Worm (Caenorhabditis elegans): ENCODE measurements around the gene Y45F3A.8.

- TF ChIP-seq ref-1 (GFP tag; conservative IDR thresholded peaks at IDR 0.05) = no peak
- TF ChIP-seq cog-1 (tag; optimal IDR thresholded peaks at IDR 0.05) = no peak
- TF ChIP-seq flt-1 (GFP tag; IDR thresholded peaks at IDR 0.05) = no peak
- TF ChIP-seq med-1 (GFP tag; optimal IDR thresholded peaks at IDR 0.05; ENCODE audit: insufficient read depth) = no peak
- TF ChIP-seq T22C8.4 (GFP tag; IDR thresholded peaks at IDR 0.05) = no peak
- TF ChIP-seq ztf-23 (GFP tag; IDR thresholded peaks at IDR 0.05) = no peak
- no peak for TF ChIP-seq tab-1 (GFP tag; IDR thresholded peaks at IDR 0.05)
- no peak for TF ChIP-seq klf-2 (GFP tag; conservative IDR thresholded peaks at IDR 0.05)
- no peak for TF ChIP-seq ztf-29 (GFP tag; IDR thresholded peaks at IDR 0.05)
Observed at ce11 chrIII:10557910-10558309, 34.7 kb downstream of the Y45F3A.8 start, which contains the start of gene T21C12.4.

Measured in whole organism, midembryonic.